Worm (Caenorhabditis elegans) whole organism, early embryonic: ENCODE measurements around the gene ify-1.

Experiments used
- F13C5.2 ChIP-seq: sonication (generic microtip); optimal IDR thresholded peaks from 2 replicates; lab custom pipeline; 2017; ENCODE audit warnings: mild to moderate bottlenecking, missing genetic modification characterization, inconsistent platforms, missing compliant biosample characterization
- ama-1 ChIP-seq: fragments of 150-350 bp; optimal IDR thresholded peaks from 2 replicates; lab custom pipeline; 2014
- ceh-36 ChIP-seq: sonication (generic microtip); optimal IDR thresholded peaks from 2 replicates; lab custom pipeline; 2016; ENCODE audit warnings: missing genetic modification characterization, inconsistent platforms, missing compliant biosample characterization
- ets-7 ChIP-seq: sonication (generic microtip); optimal IDR thresholded peaks from 2 replicates; lab custom pipeline; 2016; ENCODE audit warnings: missing genotype, missing genetic modification characterization, missing compliant biosample characterization
- pes-1 ChIP-seq: fragments of 200-800 bp; sonication (Bioruptor generic); IDR thresholded peaks from 2 replicates; pipeline ENCODE4 v1.3.6; 2022; ENCODE audit warnings: missing genetic modification reagents, missing genetic modification characterization, missing compliant biosample characterization
- scrt-1 ChIP-seq: fragments of 200-800 bp; sonication (Bioruptor generic); IDR thresholded peaks from 2 replicates; pipeline ENCODE4 v1.3.6; 2022; ENCODE audit warnings: missing genetic modification characterization, missing compliant biosample characterization

ce11 chrII:5066967-5067366 is 12.0 kb upstream of the ify-1 start:
- TF ChIP-seq F13C5.2 (tag; lab: Kevin White, UChicago) (no peak), ceh-36 (tag; lab: Kevin White, UChicago) (no peak), pes-1 (GFP tag; lab: Robert Waterston, UW) (no peak), scrt-1 (no peak), ama-1 (lab: Kevin White, UChicago) (no peak), ets-7 (tag; lab: Kevin White, UChicago) (no peak)
